Fruit fly (Drosophila melanogaster): Measurements from ENCODE around the gene CG14262.

Gene CG14262

dm6 chr3R:27289638-27290037 is 24.4 kb upstream of the CG14262 start (continued):
- TF ChIP-seq CG18262 (tag; optimal IDR thresholded peaks at IDR 0.05) (peak; percentile 55), croc (GFP tag; conservative IDR thresholded peaks at IDR 0.05) (0 out of 3 replicates have a peak, but pooled peaks have one; percentile 12), rib (GFP tag; IDR thresholded peaks at IDR 0.05) (no peak), CG42726 (GFP tag; IDR thresholded peaks at IDR 0.05; ENCODE audit: partially characterized antibody) (no peak), Dll (GFP tag; IDR thresholded peaks at IDR 0.05; ENCODE audit: partially characterized antibody) (no peak), zf30C (GFP tag; optimal IDR thresholded peaks at IDR 0.05) (no peak), HLH54F (GFP tag; optimal IDR thresholded peaks at IDR 0.05) (peak; percentile 11), CG13624 (GFP tag; optimal IDR thresholded peaks at IDR 0.05) (peak; percentile 39), CG10147 (GFP tag; optimal IDR thresholded peaks at IDR 0.05) (peak; percentile 50), Hr51 (GFP tag; optimal IDR thresholded peaks at IDR 0.05) (peak in 1 of 2 experiments; percentile 1), CG16815 (GFP tag; optimal IDR thresholded peaks at IDR 0.05) (peak; percentile 13), CG30431 (GFP tag; optimal IDR thresholded peaks at IDR 0.05) (peak; percentile 19), twi (tag; optimal IDR thresholded peaks at IDR 0.05) (no peak)

DNA sequence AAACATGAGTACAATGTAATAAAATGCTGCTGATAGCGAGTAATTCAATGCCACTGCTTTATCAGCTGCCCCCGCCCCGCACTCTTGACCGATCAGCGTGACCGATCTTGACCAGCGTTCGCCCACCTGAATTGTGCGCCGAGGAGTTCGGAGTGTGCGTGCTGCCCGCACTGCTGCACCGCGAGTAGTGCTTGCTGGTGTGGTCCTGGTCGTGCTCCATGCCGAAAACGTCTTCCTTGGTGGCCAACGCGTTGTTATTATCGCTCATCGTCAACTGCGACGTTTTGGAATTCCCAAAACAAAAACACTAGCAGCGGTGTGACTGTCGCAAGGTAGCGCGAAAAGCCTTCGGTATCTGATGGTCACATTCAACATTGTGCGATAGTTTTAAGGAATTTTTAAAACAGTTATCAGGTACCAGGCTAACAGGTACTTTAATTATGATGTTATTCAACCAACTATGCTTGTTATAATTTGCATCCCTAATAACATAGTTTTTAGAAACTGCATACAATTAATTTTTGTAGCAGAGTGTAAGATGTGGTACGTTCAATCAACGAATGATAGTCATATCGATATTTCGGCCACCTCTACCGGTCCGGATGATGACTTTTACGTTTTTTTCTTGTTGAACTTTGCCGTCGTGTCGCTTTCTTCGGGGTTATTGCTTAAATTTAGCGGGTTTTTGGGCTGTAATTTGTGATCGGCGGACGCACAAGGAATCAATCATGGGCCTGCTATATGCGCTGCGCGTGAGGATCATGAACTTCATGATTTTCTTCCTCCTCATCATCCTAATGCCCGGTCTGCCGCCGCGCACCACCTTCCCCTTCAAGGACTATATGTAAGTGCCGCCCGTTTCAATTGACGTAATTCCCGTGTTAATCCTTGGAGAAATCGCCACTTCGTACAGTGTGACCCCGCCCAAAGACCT is 23.2 kb upstream of the CG14262 start, which contains the start of the genes bigmax and Hmu:
Gene bigmax (minus strand): TSS at position 325 of the 934 bp plus-strand sequence.
Gene Hmu (plus strand): TSS at position 568 of the 934 bp plus-strand sequence.
- TF ChIP-seq ken (GFP tag; IDR thresholded peaks at IDR 0.05) = peak; percentile 85
- TF ChIP-seq E2f2 (GFP tag; IDR thresholded peaks at IDR 0.05) = peak; percentile 61
- peak; percentile 96 for TF ChIP-seq Scr (GFP tag; IDR thresholded peaks at IDR 0.05; ENCODE audit: partially characterized antibody)
- TF ChIP-seq CG15269 (tag; optimal IDR thresholded peaks at IDR 0.05) = peak; percentile 79
- TF ChIP-seq dmrt99B (tag; optimal IDR thresholded peaks at IDR 0.05) = peak; percentile 66
- TF ChIP-seq dm (GFP tag; optimal IDR thresholded peaks at IDR 0.05) = peak; percentile 86
- peak; percentile 72 for TF ChIP-seq CG8089 (GFP tag; optimal IDR thresholded peaks at IDR 0.05)
- peak; percentile 69 for TF ChIP-seq CG3838 (GFP tag; optimal IDR thresholded peaks at IDR 0.05)
- peak; percentile 59 for TF ChIP-seq Spps (tag; optimal IDR thresholded peaks at IDR 0.05)
- no peak for TF ChIP-seq Elba2 (GFP tag; optimal IDR thresholded peaks at IDR 0.05)
- TF ChIP-seq B-H1 (GFP tag; IDR thresholded peaks at IDR 0.05) = peak; percentile 74
- no peak for TF ChIP-seq CG15073 (GFP tag; optimal IDR thresholded peaks at IDR 0.05)
- peak; percentile 62 for TF ChIP-seq nau (GFP tag; optimal IDR thresholded peaks at IDR 0.05)
- TF ChIP-seq CG9609 (GFP tag; optimal IDR thresholded peaks at IDR 0.05) = peak; percentile 85
- peak; percentile 92 for TF ChIP-seq slbo (GFP tag; IDR thresholded peaks at IDR 0.05)
- peak; percentile 7 for TF ChIP-seq Vsx1 (GFP tag; optimal IDR thresholded peaks at IDR 0.05)
- TF ChIP-seq tll (GFP tag; optimal IDR thresholded peaks at IDR 0.05) = peak; percentile 86 to 90
- no peak for TF ChIP-seq CG2875 (GFP tag; optimal IDR thresholded peaks at IDR 0.05)
- peak; percentile 87 for TF ChIP-seq amos (GFP tag; IDR thresholded peaks at IDR 0.05; ENCODE audit: partially characterized antibody)
- no peak for TF ChIP-seq CG10274 (GFP tag; optimal IDR thresholded peaks at IDR 0.05)
- no peak for TF ChIP-seq CG10321 (GFP tag; IDR thresholded peaks at IDR 0.05)
- peak; percentile 90 for TF ChIP-seq vfl (GFP tag; optimal IDR thresholded peaks at IDR 0.05)
- TF ChIP-seq CG33213 (GFP tag; optimal IDR thresholded peaks at IDR 0.05) = peak; percentile 86
- TF ChIP-seq sob (GFP tag; IDR thresholded peaks at IDR 0.05) = peak; percentile 87
- TF ChIP-seq CG13424 (tag; optimal IDR thresholded peaks at IDR 0.05) = peak; percentile 86
- TF ChIP-seq en (GFP tag; optimal IDR thresholded peaks at IDR 0.05) = peak; percentile 68
- TF ChIP-seq Asciz (GFP tag; optimal IDR thresholded peaks at IDR 0.05) = peak; percentile 36
- TF ChIP-seq gt (GFP tag; IDR thresholded peaks at IDR 0.05) = peak; percentile 45
- peak; percentile 72 for TF ChIP-seq ap (GFP tag; IDR thresholded peaks at IDR 0.05)
- TF ChIP-seq ash1 (GFP tag; optimal IDR thresholded peaks at IDR 0.05) = no peak
- TF ChIP-seq Dp (GFP tag; optimal IDR thresholded peaks at IDR 0.05) = peak; percentile 37
- peak; percentile 86 for TF ChIP-seq CG17361 (GFP tag; IDR thresholded peaks at IDR 0.05)
- peak; percentile 88 for TF ChIP-seq CG9817 (tag; optimal IDR thresholded peaks at IDR 0.05)
- TF ChIP-seq CG17802 (tag; optimal IDR thresholded peaks at IDR 0.05) = peak; percentile 49
